Fruit fly (Drosophila melanogaster) whole organism, embryonic: ENCODE results near the gene pdm2.
A peak's percentile ranks its signal among the peaks of the same experiment; 100 is the strongest.

ENCODE experiments used
- Adf1 ChIP-seq: fragments of 200-800 bp; sonication (Bioruptor generic); IDR thresholded peaks from 2 replicates; pipeline ENCODE4 v1.3.6; 2022; ENCODE audit warnings: missing biosample characterization, missing genetic modification characterization
- Atf6 ChIP-seq: fragments of 200-800 bp; sonication (Bioruptor generic); IDR thresholded peaks from 2 replicates; pipeline ENCODE4 v1.3.6; 2022; ENCODE audit warnings: missing biosample characterization, missing genetic modification characterization
- B-H1 ChIP-seq: fragments of 200-800 bp; sonication (Bioruptor generic); IDR thresholded peaks from 3 replicates; pipeline ENCODE4 v1.3.6; 2022; ENCODE audit warnings: missing biosample characterization, missing genetic modification characterization
- CG12299 ChIP-seq: fragments of 200-800 bp; sonication (Bioruptor generic); optimal IDR thresholded peaks from 2 replicates; lab custom pipeline; 2018; ENCODE audit warnings: missing biosample characterization, mild to moderate bottlenecking, missing genetic modification characterization
- CG12769 ChIP-seq: fragments of 200-800 bp; sonication (Bioruptor generic); optimal IDR thresholded peaks from 2 replicates; lab custom pipeline; 2019; ENCODE audit warnings: missing biosample characterization, mild to moderate bottlenecking, missing genetic modification characterization, moderate library complexity
- CG13123 ChIP-seq: fragments of 200-800 bp; sonication (Bioruptor generic); optimal IDR thresholded peaks from 2 replicates; lab custom pipeline; 2016; ENCODE audit warnings: missing biosample characterization, missing genetic modification characterization
- CG13894 ChIP-seq: fragments of 200-800 bp; sonication (Bioruptor generic); optimal IDR thresholded peaks from 3 replicates; lab custom pipeline; 2018; ENCODE audit warnings: missing biosample characterization, mild to moderate bottlenecking, missing genetic modification characterization, moderate library complexity
- CG14050 ChIP-seq: fragments of 200-800 bp; sonication (Bioruptor generic); IDR thresholded peaks from 3 replicates; pipeline ENCODE4 v1.3.6; 2022; ENCODE audit warnings: missing biosample characterization, missing genetic modification characterization
- CG14710 ChIP-seq: fragments of 200-800 bp; sonication (Bioruptor generic); optimal IDR thresholded peaks from 3 replicates; lab custom pipeline; 2019; ENCODE audit warnings: missing biosample characterization, mild to moderate bottlenecking, missing genetic modification characterization, moderate library complexity
- CG14965 ChIP-seq: fragments of 200-800 bp; sonication (Bioruptor generic); optimal IDR thresholded peaks from 2 replicates; lab custom pipeline; 2016; ENCODE audit warnings: missing biosample characterization, missing genetic modification characterization, borderline replicate concordance
- CG2889 ChIP-seq: fragments of 200-800 bp; sonication (Bioruptor generic); IDR thresholded peaks from 3 replicates; pipeline ENCODE4 v1.3.6; 2022; ENCODE audit warnings: missing biosample characterization, missing genetic modification characterization
- CG30403 ChIP-seq: fragments of 200-800 bp; sonication (Bioruptor generic); optimal IDR thresholded peaks from 3 replicates; lab custom pipeline; 2016; ENCODE audit warnings: missing biosample characterization, missing genetic modification characterization
- CG34224 ChIP-seq: fragments of 200-800 bp; sonication (Bioruptor generic); IDR thresholded peaks from 3 replicates; pipeline ENCODE4 v1.3.6; 2022; ENCODE audit warnings: missing biosample characterization, missing genetic modification characterization; ENCODE audit not compliant: partially characterized antibody
- CG4617 ChIP-seq: fragments of 200-800 bp; sonication (Bioruptor generic); optimal IDR thresholded peaks from 3 replicates; lab custom pipeline; 2016; ENCODE audit warnings: missing biosample characterization, missing genetic modification characterization, borderline replicate concordance
- CG4854 ChIP-seq: fragments of 200-800 bp; sonication (Bioruptor generic); optimal IDR thresholded peaks from 2 replicates; lab custom pipeline; 2016; ENCODE audit warnings: missing biosample characterization, missing genetic modification characterization, inconsistent platforms
- CG7928 ChIP-seq: fragments of 200-800 bp; sonication (Bioruptor generic); optimal IDR thresholded peaks from 2 replicates; lab custom pipeline; 2017; ENCODE audit warnings: missing biosample characterization, mild to moderate bottlenecking, missing genetic modification characterization
- CG9817 ChIP-seq: fragments of 200-800 bp; sonication (Bioruptor generic); optimal IDR thresholded peaks from 2 replicates; lab custom pipeline; 2018; ENCODE audit warnings: missing biosample characterization, mild to moderate bottlenecking, missing genetic modification characterization, moderate library complexity
- D19A ChIP-seq: fragments of 200-800 bp; optimal IDR thresholded peaks from 3 replicates; lab custom pipeline; 2019; ENCODE audit warnings: missing biosample characterization, mild to moderate bottlenecking, missing genetic modification characterization, moderate library complexity
- Deaf1 ChIP-seq: fragments of 200-800 bp; optimal IDR thresholded peaks from 3 replicates; lab custom pipeline; 2019; ENCODE audit warnings: missing biosample characterization, mild to moderate bottlenecking, missing genetic modification characterization, moderate library complexity
- Ets65A ChIP-seq: fragments of 200-800 bp; sonication (Bioruptor generic); peaks from one replicate; lab custom pipeline; 2016; ENCODE audit warnings: missing biosample characterization, missing genetic modification characterization
- GATAe ChIP-seq: fragments of 200-800 bp; sonication (Bioruptor generic); conservative IDR thresholded peaks from 2 replicates; pipeline ENCODE4 v1.3.6; 2022; ENCODE audit warnings: missing biosample characterization, missing genetic modification characterization
- Hr3 ChIP-seq: fragments of 200-800 bp; sonication (Bioruptor generic); optimal IDR thresholded peaks from 3 replicates; lab custom pipeline; 2016; ENCODE audit warnings: missing biosample characterization, missing genetic modification characterization
- MESR4 ChIP-seq: fragments of 200-800 bp; sonication (Bioruptor generic); optimal IDR thresholded peaks from 2 replicates; lab custom pipeline; 2018; ENCODE audit warnings: missing biosample characterization, mild to moderate bottlenecking, missing genetic modification characterization, moderate library complexity
- Max ChIP-seq: fragments of 200-800 bp; sonication (Bioruptor generic); optimal IDR thresholded peaks from 2 replicates; lab custom pipeline; 2016; ENCODE audit warnings: missing biosample characterization, mild to moderate bottlenecking, missing genetic modification characterization
- Oaz ChIP-seq: fragments of 200-800 bp; sonication (Bioruptor generic); IDR thresholded peaks from 2 replicates; pipeline ENCODE4 v1.3.6; 2022; ENCODE audit warnings: missing biosample characterization, missing genetic modification characterization
- Oli ChIP-seq: fragments of 200-800 bp; sonication (Bioruptor generic); optimal IDR thresholded peaks from 2 replicates; lab custom pipeline; 2018; ENCODE audit warnings: missing biosample characterization, mild to moderate bottlenecking, missing genetic modification characterization, moderate library complexity
- Optix ChIP-seq: fragments of 200-800 bp; sonication (Bioruptor generic); IDR thresholded peaks from 3 replicates; pipeline ENCODE4 v1.3.6; 2022; ENCODE audit warnings: missing biosample characterization, missing genetic modification characterization
- Pdp1 ChIP-seq, 2 experiments: fragments of 200-800 bp; sonication (Bioruptor generic); optimal IDR thresholded peaks; 3 replicates each; lab custom pipeline; 2016; ENCODE audit warnings: missing biosample characterization in 2 of 2, missing genetic modification characterization in 2 of 2, mild to moderate bottlenecking in 1 of 2, moderate library complexity in 1 of 2
- Usf ChIP-seq: fragments of 200-800 bp; sonication (Bioruptor generic); optimal IDR thresholded peaks from 2 replicates; lab custom pipeline; 2017; ENCODE audit warnings: missing genotype, missing biosample characterization, missing genetic modification characterization
- ac ChIP-seq: fragments of 200-800 bp; sonication (Bioruptor generic); optimal IDR thresholded peaks from 3 replicates; lab custom pipeline; 2017; ENCODE audit warnings: missing biosample characterization, mild to moderate bottlenecking, missing genetic modification characterization
- ap ChIP-seq: fragments of 200-800 bp; sonication (Bioruptor generic); IDR thresholded peaks from 2 replicates; pipeline ENCODE4 v1.3.6; 2022; ENCODE audit warnings: missing biosample characterization, missing genetic modification characterization
- ato ChIP-seq: fragments of 200-800 bp; sonication (Bioruptor generic); IDR thresholded peaks from 2 replicates; pipeline ENCODE4 v1.3.6; 2022; ENCODE audit warnings: missing biosample characterization, missing genetic modification characterization; ENCODE audit not compliant: partially characterized antibody
- chif ChIP-seq, 2 experiments: fragments of 200-800 bp; sonication (Bioruptor generic); optimal IDR thresholded peaks; 3 replicates each; lab custom pipeline; 2016; ENCODE audit warnings: missing biosample characterization in 2 of 2, missing genetic modification characterization in 2 of 2
- ewg ChIP-seq: fragments of 200-800 bp; sonication (Bioruptor generic); optimal IDR thresholded peaks from 3 replicates; lab custom pipeline; 2017; ENCODE audit warnings: mild to moderate bottlenecking, missing biosample characterization, missing genetic modification reagents, missing genetic modification characterization
- fu2 ChIP-seq: fragments of 200-800 bp; sonication (Bioruptor generic); optimal IDR thresholded peaks from 2 replicates; lab custom pipeline; 2016; ENCODE audit warnings: missing biosample characterization, missing genetic modification characterization
- gem ChIP-seq: fragments of 200-800 bp; sonication (Bioruptor generic); optimal IDR thresholded peaks from 2 replicates; lab custom pipeline; 2019; ENCODE audit warnings: missing biosample characterization, mild to moderate bottlenecking, missing genetic modification characterization, moderate library complexity
- ham ChIP-seq: fragments of 200-800 bp; sonication (Bioruptor generic); IDR thresholded peaks from 2 replicates; pipeline ENCODE4 v1.3.6; 2022; ENCODE audit warnings: missing biosample characterization, missing genetic modification characterization
- insv ChIP-seq, 2 experiments: fragments of 200-800 bp; sonication (Bioruptor generic); optimal IDR thresholded peaks; 3 replicates each; lab custom pipeline; 2016 to 2018; ENCODE audit warnings: missing biosample characterization in 2 of 2, missing genetic modification characterization in 2 of 2
- kay ChIP-seq: fragments of 200-800 bp; sonication (Bioruptor generic); optimal IDR thresholded peaks from 2 replicates; lab custom pipeline; 2016; ENCODE audit warnings: missing biosample characterization, missing genetic modification characterization
- ken ChIP-seq: fragments of 200-800 bp; sonication (Bioruptor generic); IDR thresholded peaks from 3 replicates; pipeline ENCODE4 v1.3.6; 2022; ENCODE audit warnings: missing biosample characterization, missing genetic modification characterization
- psq ChIP-seq: fragments of 200-800 bp; sonication (Bioruptor generic); optimal IDR thresholded peaks from 2 replicates; lab custom pipeline; 2017; ENCODE audit warnings: missing biosample characterization, missing genetic modification characterization
- sens ChIP-seq: fragments of 200-800 bp; sonication (Bioruptor generic); peaks from one replicate; lab custom pipeline; 2016; ENCODE audit warnings: missing biosample characterization, missing genetic modification characterization
- so ChIP-seq: fragments of 200-800 bp; sonication (Bioruptor generic); IDR thresholded peaks from 3 replicates; pipeline ENCODE4 v1.3.6; 2022; ENCODE audit warnings: missing biosample characterization, missing genetic modification characterization
- sug ChIP-seq: fragments of 200-800 bp; optimal IDR thresholded peaks from 2 replicates; lab custom pipeline; 2019; ENCODE audit warnings: missing biosample characterization, mild to moderate bottlenecking, missing genetic modification characterization, moderate library complexity
- tup ChIP-seq: fragments of 200-800 bp; sonication (Bioruptor generic); optimal IDR thresholded peaks from 2 replicates; lab custom pipeline; 2016; ENCODE audit warnings: missing biosample characterization, mild to moderate bottlenecking, missing genetic modification characterization, moderate library complexity
- unc-4 ChIP-seq: fragments of 200-800 bp; sonication (Bioruptor generic); IDR thresholded peaks from 2 replicates; pipeline ENCODE4 v1.3.6; 2022; ENCODE audit warnings: missing biosample characterization, missing genetic modification characterization; ENCODE audit not compliant: partially characterized antibody
- unpg ChIP-seq: fragments of 200-800 bp; sonication (Bioruptor generic); optimal IDR thresholded peaks from 3 replicates; lab custom pipeline; 2018; ENCODE audit warnings: missing biosample characterization, mild to moderate bottlenecking, missing genetic modification characterization, moderate library complexity
- vnd ChIP-seq: fragments of 200-800 bp; sonication (Bioruptor generic); IDR thresholded peaks from 3 replicates; pipeline ENCODE4 v1.3.6; 2022; ENCODE audit warnings: missing biosample characterization, missing genetic modification characterization; ENCODE audit not compliant: partially characterized antibody
- zen2 ChIP-seq: fragments of 200-800 bp; sonication (Bioruptor generic); IDR thresholded peaks from 3 replicates; pipeline ENCODE4 v1.3.6; 2022; ENCODE audit warnings: missing biosample characterization, missing genetic modification characterization; ENCODE audit not compliant: partially characterized antibody
- zf30C ChIP-seq: fragments of 200-800 bp; sonication (Bioruptor generic); optimal IDR thresholded peaks from 3 replicates; lab custom pipeline; 2018; ENCODE audit warnings: missing biosample characterization, mild to moderate bottlenecking, missing genetic modification characterization
- zfh1 ChIP-seq: fragments of 200-800 bp; sonication (Bioruptor generic); IDR thresholded peaks from 3 replicates; pipeline ENCODE4 v1.3.6; 2022; ENCODE audit warnings: missing biosample characterization, missing genetic modification characterization

Gene pdm2

dm6 chr2L:12712255-12712654 is 55.3 kb downstream of the pdm2 start (continued):
- TF ChIP-seq kay (GFP tag; lab: Kevin White, UChicago): no peak
- no peak for TF ChIP-seq CG4854 (GFP tag; lab: Kevin White, UChicago)
- TF ChIP-seq ewg (GFP tag; lab: Kevin White, UChicago): no peak
- TF ChIP-seq GATAe (GFP tag; lab: Robert Waterston, UW): no peak
- no peak for TF ChIP-seq tup (GFP tag; lab: Kevin White, UChicago)
- TF ChIP-seq Pdp1 (GFP tag; optimal IDR thresholded peaks at IDR 0.05; lab: Kevin White, UChicago): peak in 1 of 2 experiments; percentile 6
- TF ChIP-seq Atf6 (GFP tag; lab: Robert Waterston, UW): no peak
- TF ChIP-seq Oaz (GFP tag; lab: Robert Waterston, UW): no peak
- no peak for TF ChIP-seq insv (GFP tag; optimal IDR thresholded peaks at IDR 0.05; lab: Kevin White, UChicago)
- TF ChIP-seq Ets65A (GFP tag; lab: Kevin White, UChicago): no peak
- TF ChIP-seq MESR4 (GFP tag; lab: Kevin White, UChicago): peak; percentile 83
- no peak for TF ChIP-seq Adf1
- no peak for TF ChIP-seq ap (GFP tag; lab: Robert Waterston, UW)
- TF ChIP-seq Hr3: no peak
- TF ChIP-seq CG13894 (tag; lab: Kevin White, UChicago): no peak
- TF ChIP-seq CG7928 (GFP tag; lab: Kevin White, UChicago): peak; percentile 91
- TF ChIP-seq ken (GFP tag; lab: Robert Waterston, UW): no peak
- TF ChIP-seq CG34224 (GFP tag; lab: Robert Waterston, UW): no peak
- no peak for TF ChIP-seq unpg
- TF ChIP-seq ham (GFP tag; lab: Robert Waterston, UW): no peak
- TF ChIP-seq CG14710 (tag; lab: Kevin White, UChicago): peak; percentile 55
- TF ChIP-seq Deaf1 (tag; lab: Kevin White, UChicago): no peak
- TF ChIP-seq vnd (GFP tag; lab: Robert Waterston, UW): no peak
- TF ChIP-seq CG12769: no peak
- TF ChIP-seq CG13123 (GFP tag; lab: Kevin White, UChicago): no peak
- TF ChIP-seq Usf (GFP tag; lab: Kevin White, UChicago): no peak
- no peak for TF ChIP-seq unc-4 (GFP tag; lab: Robert Waterston, UW)
- no peak for TF ChIP-seq Oli (tag; lab: Kevin White, UChicago)
- no peak for TF ChIP-seq CG12299 (tag; lab: Kevin White, UChicago)
- no peak for TF ChIP-seq D19A (tag; lab: Kevin White, UChicago)
- no peak; the same call in 2 of the 3 replicates for TF ChIP-seq zfh1
- no peak for TF ChIP-seq zf30C (GFP tag; lab: Kevin White, UChicago)
- peak; percentile 9 for TF ChIP-seq CG30403 (GFP tag; lab: Kevin White, UChicago)
- TF ChIP-seq CG9817: no peak
- no peak for TF ChIP-seq so (GFP tag; lab: Robert Waterston, UW)
- TF ChIP-seq CG4617: peak; percentile 73
- no peak for TF ChIP-seq ato (GFP tag; lab: Robert Waterston, UW)
- no peak for TF ChIP-seq gem (tag; lab: Kevin White, UChicago)
- no peak for TF ChIP-seq chif (GFP tag; optimal IDR thresholded peaks at IDR 0.05; lab: Kevin White, UChicago)
- no peak for TF ChIP-seq CG14965 (GFP tag; lab: Kevin White, UChicago)
- TF ChIP-seq ac (GFP tag; lab: Kevin White, UChicago): no peak
- no peak for TF ChIP-seq Optix (GFP tag; lab: Robert Waterston, UW)
- no peak for TF ChIP-seq fu2 (GFP tag; lab: Kevin White, UChicago)
- TF ChIP-seq CG2889 (GFP tag; lab: Robert Waterston, UW): no peak
- TF ChIP-seq B-H1 (GFP tag; lab: Robert Waterston, UW): no peak
- peak; percentile 41 for TF ChIP-seq sens (GFP tag; lab: Kevin White, UChicago)
- TF ChIP-seq sug (tag; lab: Kevin White, UChicago): no peak
- TF ChIP-seq CG14050 (GFP tag; lab: Robert Waterston, UW): no peak
- TF ChIP-seq psq: no peak
- TF ChIP-seq zen2 (GFP tag; lab: Robert Waterston, UW): no peak
- TF ChIP-seq Max (GFP tag; lab: Kevin White, UChicago): no peak
